Fruit fly (Drosophila melanogaster): ENCODE data around the gene Abd-B.

Gene Abd-B

DNA sequence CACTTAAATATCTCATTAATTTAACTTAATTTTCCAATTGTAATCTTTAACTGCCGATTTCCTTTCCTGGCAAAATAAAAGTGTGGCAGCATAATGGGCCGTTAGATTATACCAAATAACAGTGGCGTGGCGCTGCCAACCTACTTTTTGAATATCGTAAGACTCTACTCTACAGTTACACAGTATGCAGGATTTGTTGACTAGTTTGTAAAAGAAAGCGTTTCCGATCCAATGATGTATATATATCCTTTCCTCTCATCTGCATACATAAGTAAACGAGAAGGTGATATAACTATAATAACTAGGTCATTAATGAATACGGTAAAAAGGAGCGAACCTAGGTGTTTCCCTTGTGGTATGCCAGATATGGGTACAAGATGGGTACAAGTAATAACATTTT, 19.7 kb upstream of the Abd-B start, which contains the start of gene EMC2B (continued):
- peak; percentile 29 for TF ChIP-seq CG10267 (tag; optimal IDR thresholded peaks at IDR 0.05)
- TF ChIP-seq bbx (GFP tag; IDR thresholded peaks at IDR 0.05; ENCODE audit: partially characterized antibody), result no peak
- no peak for TF ChIP-seq Rfx (GFP tag; IDR thresholded peaks at IDR 0.05)
- no peak for TF ChIP-seq cad (GFP tag; optimal IDR thresholded peaks at IDR 0.05)
- TF ChIP-seq Dad (GFP tag; optimal IDR thresholded peaks at IDR 0.05), result no peak
- TF ChIP-seq CG6175 (GFP tag; IDR thresholded peaks at IDR 0.05), result no peak
- peak; percentile 36 for TF ChIP-seq NfI (GFP tag; optimal IDR thresholded peaks at IDR 0.05)
- TF ChIP-seq eve (GFP tag; optimal IDR thresholded peaks at IDR 0.05), result no peak
- TF ChIP-seq CHES-1-like (GFP tag; optimal IDR thresholded peaks at IDR 0.05), result no peak
- no peak for TF ChIP-seq CG11456 (GFP tag; IDR thresholded peaks at IDR 0.05)
- no peak for TF ChIP-seq exex (tag; optimal IDR thresholded peaks at IDR 0.05)
- TF ChIP-seq CG30403 (GFP tag; optimal IDR thresholded peaks at IDR 0.05), result peak; percentile 58
- TF ChIP-seq Trl (optimal IDR thresholded peaks at IDR 0.05), result no peak
- peak; percentile 42 for TF ChIP-seq Trl (GFP tag; optimal IDR thresholded peaks at IDR 0.05)
- peak; percentile 39 for TF ChIP-seq CG12155 (GFP tag; optimal IDR thresholded peaks at IDR 0.05)
- no peak for TF ChIP-seq gt (GFP tag; IDR thresholded peaks at IDR 0.05)
- no peak for TF ChIP-seq GATAe (GFP tag; conservative IDR thresholded peaks at IDR 0.05)
- TF ChIP-seq Eip74EF (GFP tag; optimal IDR thresholded peaks at IDR 0.05), result no peak
- no peak for TF ChIP-seq Xrp1 (GFP tag; IDR thresholded peaks at IDR 0.05)
- peak; percentile 33 for TF ChIP-seq maf-S (GFP tag; optimal IDR thresholded peaks at IDR 0.05)
- no peak for TF ChIP-seq twi (tag; optimal IDR thresholded peaks at IDR 0.05)
- no peak for TF ChIP-seq CG14014 (GFP tag; IDR thresholded peaks at IDR 0.05)
- peak; percentile 43 for TF ChIP-seq CG13424 (tag; optimal IDR thresholded peaks at IDR 0.05)
- TF ChIP-seq aop (GFP tag; IDR thresholded peaks at IDR 0.05), result no peak
- TF ChIP-seq Atf-2 (GFP tag; optimal IDR thresholded peaks at IDR 0.05), result no peak
- no peak for TF ChIP-seq CG12299 (tag; optimal IDR thresholded peaks at IDR 0.05)
- no peak for TF ChIP-seq PHDP (tag; optimal IDR thresholded peaks at IDR 0.05)
- peak; percentile 1 for TF ChIP-seq CG8944 (GFP tag; optimal IDR thresholded peaks at IDR 0.05)
- TF ChIP-seq bigmax (GFP tag; optimal IDR thresholded peaks at IDR 0.05), result no peak
- TF ChIP-seq CG7357 (GFP tag; IDR thresholded peaks at IDR 0.05), result no peak
- no peak for TF ChIP-seq zf30C (GFP tag; optimal IDR thresholded peaks at IDR 0.05)
- TF ChIP-seq CG9727 (GFP tag; optimal IDR thresholded peaks at IDR 0.05), result peak; percentile 16
- peak; percentile 76 for TF ChIP-seq zfh2 (GFP tag; optimal IDR thresholded peaks at IDR 0.05)
- peak; percentile 32 for TF ChIP-seq CG9437 (GFP tag; optimal IDR thresholded peaks at IDR 0.05)
- TF ChIP-seq Hr78 (GFP tag; optimal IDR thresholded peaks at IDR 0.05), result no peak
- no peak for TF ChIP-seq CG11695 (GFP tag; IDR thresholded peaks at IDR 0.05)
- TF ChIP-seq CG7839 (tag; optimal IDR thresholded peaks at IDR 0.05), result peak; percentile 59
- peak; percentile 17 for TF ChIP-seq NC2β (GFP tag; optimal IDR thresholded peaks at IDR 0.05)
- TF ChIP-seq Dref (GFP tag; IDR thresholded peaks at IDR 0.05), result no peak
- TF ChIP-seq org-1 (GFP tag; optimal IDR thresholded peaks at IDR 0.05), result no peak
- no peak for TF ChIP-seq tna (GFP tag; IDR thresholded peaks at IDR 0.05; ENCODE audit: partially characterized antibody)
- TF ChIP-seq Ravus (GFP tag; IDR thresholded peaks at IDR 0.05), result no peak
- no peak for TF ChIP-seq CG1602 (GFP tag; optimal IDR thresholded peaks at IDR 0.05)
- peak; percentile 56 for TF ChIP-seq mam (GFP tag; optimal IDR thresholded peaks at IDR 0.05)
- no peak for TF ChIP-seq ara (GFP tag; IDR thresholded peaks at IDR 0.05)
- TF ChIP-seq CG8089 (GFP tag; optimal IDR thresholded peaks at IDR 0.05), result no peak
- TF ChIP-seq Ets97D (GFP tag; optimal IDR thresholded peaks at IDR 0.05), result peak; percentile 77
- TF ChIP-seq CG15073 (GFP tag; optimal IDR thresholded peaks at IDR 0.05), result no peak
- TF ChIP-seq jing (GFP tag; optimal IDR thresholded peaks at IDR 0.05), result no peak
- TF ChIP-seq CG11247 (GFP tag; IDR thresholded peaks at IDR 0.05), result no peak
- TF ChIP-seq repo (GFP tag; optimal IDR thresholded peaks at IDR 0.05), result no peak
- no peak for TF ChIP-seq zfh1 (GFP tag; IDR thresholded peaks at IDR 0.05)
- TF ChIP-seq CG7556 (GFP tag; optimal IDR thresholded peaks at IDR 0.05), result no peak

Measured in whole organism, embryonic.